Fruit fly (Drosophila melanogaster) whole organism, embryonic: ENCODE results near the gene Ubi-p63E.

Experiments
- Awh ChIP-seq: fragments of 200-800 bp; sonication (Bioruptor generic); IDR thresholded peaks from 2 replicates; pipeline ENCODE4, ENCODE4 v1.3.6; 2022; ENCODE audit warnings: missing biosample characterization, missing genetic modification characterization
- CG10209 ChIP-seq: fragments of 200-800 bp; sonication (Bioruptor generic); optimal IDR thresholded peaks from 3 replicates; lab custom pipeline; 2017; ENCODE audit warnings: missing biosample characterization, mild to moderate bottlenecking, missing genetic modification characterization, missing genetic modification reagents
- CG12769 ChIP-seq: fragments of 200-800 bp; sonication (Bioruptor generic); optimal IDR thresholded peaks from 2 replicates; lab custom pipeline; 2019; ENCODE audit warnings: missing biosample characterization, mild to moderate bottlenecking, missing genetic modification characterization, moderate library complexity
- CG15269 ChIP-seq: fragments of 200-800 bp; sonication (Bioruptor generic); optimal IDR thresholded peaks from 2 replicates; lab custom pipeline; 2018; ENCODE audit warnings: missing biosample characterization, mild to moderate bottlenecking, missing genetic modification characterization, moderate library complexity
- CG17361 ChIP-seq: fragments of 200-800 bp; sonication (Bioruptor generic); IDR thresholded peaks from 3 replicates; pipeline ENCODE4 v1.3.6; 2022; ENCODE audit warnings: missing biosample characterization, missing genetic modification characterization
- CG1792 ChIP-seq: fragments of 200-800 bp; sonication (Bioruptor generic); optimal IDR thresholded peaks from 2 replicates; lab custom pipeline; 2016; ENCODE audit warnings: missing biosample characterization, missing genetic modification characterization
- CG18476 ChIP-seq: fragments of 200-800 bp; sonication (Bioruptor generic); optimal IDR thresholded peaks from 2 replicates; lab custom pipeline; 2016; ENCODE audit warnings: missing biosample characterization, mild to moderate bottlenecking, missing genetic modification characterization
- CG2199 ChIP-seq: fragments of 200-800 bp; sonication (Bioruptor generic); IDR thresholded peaks from 3 replicates; pipeline ENCODE4 v1.3.6; 2022; ENCODE audit warnings: missing biosample characterization, missing genetic modification characterization
- CG2712 ChIP-seq: fragments of 200-800 bp; optimal IDR thresholded peaks from 3 replicates; lab custom pipeline; 2019; ENCODE audit warnings: missing biosample characterization, mild to moderate bottlenecking, missing genetic modification characterization, moderate library complexity
- CG31388 ChIP-seq: fragments of 200-800 bp; sonication (Bioruptor generic); optimal IDR thresholded peaks from 2 replicates; lab custom pipeline; 2016; ENCODE audit warnings: missing biosample characterization, missing genetic modification characterization
- CG7839 ChIP-seq: fragments of 200-800 bp; sonication (Bioruptor generic); optimal IDR thresholded peaks from 3 replicates; lab custom pipeline; 2018; ENCODE audit warnings: missing biosample characterization, mild to moderate bottlenecking, missing genetic modification characterization, moderate library complexity
- CG8765 ChIP-seq: fragments of 200-800 bp; sonication (Bioruptor generic); IDR thresholded peaks from 2 replicates; pipeline ENCODE4 v1.3.6; 2022; ENCODE audit warnings: missing biosample characterization, missing genetic modification characterization
- CG8944 ChIP-seq: fragments of 200-800 bp; sonication (Bioruptor generic); optimal IDR thresholded peaks from 3 replicates; lab custom pipeline; 2016; ENCODE audit warnings: missing biosample characterization, missing genetic modification characterization
- CG9817 ChIP-seq: fragments of 200-800 bp; sonication (Bioruptor generic); optimal IDR thresholded peaks from 2 replicates; lab custom pipeline; 2018; ENCODE audit warnings: missing biosample characterization, mild to moderate bottlenecking, missing genetic modification characterization, moderate library complexity
- CkIIα-i1 ChIP-seq: fragments of 200-800 bp; sonication (Bioruptor generic); IDR thresholded peaks from 2 replicates; pipeline ENCODE4 v1.3.6; 2022; ENCODE audit warnings: missing biosample characterization, missing genetic modification characterization
- CrebB ChIP-seq: fragments of 200-800 bp; sonication (Bioruptor generic); optimal IDR thresholded peaks from 3 replicates; lab custom pipeline; 2018; ENCODE audit warnings: missing biosample characterization, mild to moderate bottlenecking, missing genetic modification characterization
- D19A ChIP-seq: fragments of 200-800 bp; optimal IDR thresholded peaks from 3 replicates; lab custom pipeline; 2019; ENCODE audit warnings: missing biosample characterization, mild to moderate bottlenecking, missing genetic modification characterization, moderate library complexity
- Dp ChIP-seq: fragments of 200-800 bp; sonication (Bioruptor generic); optimal IDR thresholded peaks from 2 replicates; lab custom pipeline; 2018; ENCODE audit warnings: missing biosample characterization, mild to moderate bottlenecking, missing genetic modification characterization, moderate library complexity
- Drgx ChIP-seq: fragments of 200-800 bp; sonication (Bioruptor generic); IDR thresholded peaks from 2 replicates; pipeline ENCODE4 v1.3.6; 2022; ENCODE audit warnings: missing biosample characterization, missing genetic modification characterization
- E2f1 ChIP-seq: fragments of 200-800 bp; sonication (Bioruptor generic); IDR thresholded peaks from 2 replicates; pipeline ENCODE4 v1.3.6; 2022; ENCODE audit warnings: missing biosample characterization, missing genetic modification characterization
- Eip74EF ChIP-seq, 2 experiments: fragments of 200-800 bp in 1 of 2; fragments of >200 bp in 1 of 2; sonication (Bioruptor generic) in 1 of 2; optimal IDR thresholded peaks; 2 replicates each; lab custom pipeline; 2017 to 2019; ENCODE audit warnings: missing biosample characterization in 2 of 2, missing genetic modification characterization in 2 of 2, mild to moderate bottlenecking in 1 of 2, moderate library complexity in 1 of 2
- Elba2 ChIP-seq: fragments of 200-800 bp; sonication (Bioruptor generic); optimal IDR thresholded peaks from 3 replicates; lab custom pipeline; 2016; ENCODE audit warnings: missing biosample characterization, missing genetic modification characterization
- Gsc ChIP-seq: fragments of 200-800 bp; sonication (Bioruptor generic); IDR thresholded peaks from 2 replicates; pipeline ENCODE4 v1.3.6; 2022; ENCODE audit warnings: missing biosample characterization, missing genetic modification characterization
- H15 ChIP-seq: fragments of 200-800 bp; sonication (Bioruptor generic); IDR thresholded peaks from 3 replicates; pipeline ENCODE4 v1.3.6; 2022; ENCODE audit warnings: missing biosample characterization, missing genetic modification characterization
- MBD-R2 ChIP-seq: fragments of 200-800 bp; sonication (Bioruptor generic); IDR thresholded peaks from 2 replicates; pipeline ENCODE4 v1.3.6; 2022; ENCODE audit warnings: missing biosample characterization, missing genetic modification characterization
- abd-A ChIP-seq: fragments of 200-800 bp; sonication (Bioruptor generic); optimal IDR thresholded peaks from 3 replicates; lab custom pipeline; 2019; ENCODE audit warnings: missing biosample characterization, mild to moderate bottlenecking, missing genetic modification characterization, moderate library complexity
- ac ChIP-seq: fragments of 200-800 bp; sonication (Bioruptor generic); optimal IDR thresholded peaks from 3 replicates; lab custom pipeline; 2017; ENCODE audit warnings: missing biosample characterization, mild to moderate bottlenecking, missing genetic modification characterization
- ara ChIP-seq: fragments of 200-800 bp; sonication (Bioruptor generic); IDR thresholded peaks from 2 replicates; pipeline ENCODE4 v1.3.6; 2022; ENCODE audit warnings: missing biosample characterization, missing genetic modification characterization
- ase ChIP-seq: fragments of 200-800 bp; sonication (Bioruptor generic); IDR thresholded peaks from 3 replicates; pipeline ENCODE4 v1.3.6; 2022; ENCODE audit warnings: missing biosample characterization, missing genetic modification characterization
- az2 ChIP-seq: fragments of 200-800 bp; sonication (Bioruptor generic); optimal IDR thresholded peaks from 3 replicates; lab custom pipeline; 2016; ENCODE audit warnings: missing biosample characterization, missing genetic modification characterization
- bab2 ChIP-seq: fragments of 200-800 bp; sonication (Bioruptor generic); optimal IDR thresholded peaks from 2 replicates; lab custom pipeline; 2016; ENCODE audit warnings: missing biosample characterization, missing genetic modification characterization
- chinmo ChIP-seq: fragments of 200-800 bp; sonication (Bioruptor generic); IDR thresholded peaks from 4 replicates; pipeline ENCODE4 v1.3.6; 2022; ENCODE audit warnings: missing biosample characterization, missing genetic modification characterization; ENCODE audit not compliant: partially characterized antibody
- corto ChIP-seq: fragments of 200-800 bp; sonication (Bioruptor generic); optimal IDR thresholded peaks from 2 replicates; lab custom pipeline; 2016; ENCODE audit warnings: missing biosample characterization, mild to moderate bottlenecking, missing genetic modification characterization, moderate library complexity
- crol ChIP-seq: fragments of 200-800 bp; sonication (Bioruptor generic); IDR thresholded peaks from 2 replicates; pipeline ENCODE4 v1.3.6; 2022; ENCODE audit warnings: missing biosample characterization, missing genetic modification characterization
- da ChIP-seq: fragments of 200-800 bp; sonication (Bioruptor generic); optimal IDR thresholded peaks from 2 replicates; lab custom pipeline; 2016; ENCODE audit warnings: missing biosample characterization, missing genetic modification characterization
- dati ChIP-seq: fragments of 200-800 bp; sonication (Bioruptor generic); IDR thresholded peaks from 2 replicates; pipeline ENCODE4 v1.3.6; 2022; ENCODE audit warnings: missing biosample characterization, missing genetic modification characterization
- dmrt99B ChIP-seq: fragments of 200-800 bp; sonication (Bioruptor generic); optimal IDR thresholded peaks from 2 replicates; lab custom pipeline; 2018; ENCODE audit warnings: missing biosample characterization, mild to moderate bottlenecking, missing genetic modification characterization, moderate library complexity
- dpn ChIP-seq, 2 experiments: fragments of 200-800 bp; sonication (Bioruptor generic); optimal IDR thresholded peaks; 3 replicates each; lab custom pipeline; 2016; ENCODE audit warnings: missing biosample characterization in 2 of 2, missing genetic modification characterization in 2 of 2
- ems ChIP-seq: fragments of 200-800 bp; sonication (Bioruptor generic); optimal IDR thresholded peaks from 3 replicates; lab custom pipeline; 2016; ENCODE audit warnings: missing biosample characterization, missing genetic modification characterization
- esg ChIP-seq: fragments of 200-800 bp; sonication (Bioruptor generic); conservative IDR thresholded peaks from 2 replicates; pipeline ENCODE4 v1.3.6; 2022; ENCODE audit warnings: missing biosample characterization, missing genetic modification characterization
- eve ChIP-seq, 2 experiments: fragments of >200 bp; optimal IDR thresholded peaks; 2 replicates each; lab custom pipeline; 2017; ENCODE audit warnings: missing biosample characterization in 2 of 2, missing genetic modification characterization in 2 of 2
- gsb-n ChIP-seq: fragments of 200-800 bp; sonication (Bioruptor generic); optimal IDR thresholded peaks from 3 replicates; lab custom pipeline; 2018; ENCODE audit warnings: missing biosample characterization, mild to moderate bottlenecking, missing genetic modification characterization
- oc ChIP-seq: fragments of 200-800 bp; sonication (Bioruptor generic); optimal IDR thresholded peaks from 2 replicates; lab custom pipeline; 2018; ENCODE audit warnings: missing biosample characterization, mild to moderate bottlenecking, missing genetic modification characterization, moderate library complexity
- onecut ChIP-seq: fragments of 200-800 bp; sonication (Bioruptor generic); IDR thresholded peaks from 2 replicates; pipeline ENCODE4 v1.3.6; 2022; ENCODE audit warnings: missing biosample characterization, missing genetic modification characterization
- otp ChIP-seq: fragments of 200-800 bp; sonication (Bioruptor generic); IDR thresholded peaks from 3 replicates; pipeline ENCODE4, ENCODE4 v1.3.6; 2022; ENCODE audit warnings: missing biosample characterization, missing genetic modification characterization
- prd ChIP-seq, 3 experiments: fragments of >200 bp in 2 of 3; fragments of 200-800 bp in 1 of 3; sonication (Bioruptor generic) in 1 of 3; optimal IDR thresholded peaks in 2 of 3; IDR thresholded peaks in 1 of 3; 2 replicates in 2 of 3; 3 replicates in 1 of 3; pipeline versions ENCODE4 v1.3.6 to Lab custom; 2017 to 2022; ENCODE audit warnings: missing biosample characterization in 1 of 3, missing genetic modification characterization in 1 of 3
- trh ChIP-seq: fragments of 200-800 bp; sonication (Bioruptor generic); optimal IDR thresholded peaks from 2 replicates; lab custom pipeline; 2016; ENCODE audit warnings: missing biosample characterization, missing genetic modification characterization
- twi ChIP-seq: fragments of 200-800 bp; optimal IDR thresholded peaks from 2 replicates; lab custom pipeline; 2019; ENCODE audit warnings: missing biosample characterization, mild to moderate bottlenecking, missing genetic modification characterization, moderate library complexity
- vvl ChIP-seq: fragments of 200-800 bp; sonication (Bioruptor generic); IDR thresholded peaks from 2 replicates; pipeline ENCODE4 v1.3.6; 2022; ENCODE audit warnings: missing biosample characterization, missing genetic modification characterization
- zfh1 ChIP-seq: fragments of 200-800 bp; sonication (Bioruptor generic); IDR thresholded peaks from 3 replicates; pipeline ENCODE4 v1.3.6; 2022; ENCODE audit warnings: missing biosample characterization, missing genetic modification characterization

The Ubi-p63E gene

DNA sequence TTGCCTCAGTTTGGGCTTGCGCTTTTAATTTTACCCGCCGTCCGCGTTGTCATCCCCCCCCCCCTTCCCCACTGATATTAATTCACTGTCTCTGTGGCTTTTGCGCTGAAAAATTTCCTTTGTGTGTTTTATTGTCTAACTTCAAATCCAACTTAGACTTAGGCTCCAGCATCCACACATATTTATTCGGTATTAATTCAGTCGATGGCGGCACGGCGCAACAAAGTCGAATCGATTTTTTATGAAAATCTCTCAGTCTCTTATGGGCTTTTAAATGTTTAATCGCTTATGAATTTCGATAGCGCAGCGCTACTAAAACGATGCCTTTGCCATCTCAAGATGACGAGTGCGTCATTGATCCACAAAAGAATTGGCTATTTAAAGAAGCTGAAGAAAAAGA, 27.0 kb downstream of the Ubi-p63E start:
- TF ChIP-seq corto (GFP tag; lab: Kevin White, UChicago) (no peak), ac (GFP tag; lab: Kevin White, UChicago) (no peak), chinmo (GFP tag; lab: Robert Waterston, UW) (0 out of 4 replicates have a peak, but pooled peaks have one; percentile 60), trh (no peak), onecut (GFP tag; lab: Robert Waterston, UW) (peak; percentile 37), vvl (GFP tag; lab: Robert Waterston, UW) (peak; percentile 55), zfh1 (GFP tag; lab: Robert Waterston, UW) (no peak), CG1792 (no peak), abd-A (tag; lab: Kevin White, UChicago) (peak; percentile 57), E2f1 (GFP tag; lab: Robert Waterston, UW) (no peak), dati (GFP tag; lab: Robert Waterston, UW) (no peak), Dp (GFP tag; lab: Kevin White, UChicago) (no peak), Awh (GFP tag; lab: Robert Waterston, UW) (peak; percentile 67; the same call in 1 of the 2 replicates), eve (GFP tag; optimal IDR thresholded peaks at IDR 0.05; lab: Kevin White, UChicago) (peak in 1 of 2 experiments; percentile 23), ara (GFP tag; lab: Robert Waterston, UW) (no peak), CkIIα-i1 (no peak), otp (GFP tag; lab: Robert Waterston, UW) (no peak), oc (tag; lab: Kevin White, UChicago) (peak; percentile 51), CG12769 (tag; lab: Kevin White, UChicago) (no peak), crol (GFP tag; lab: Robert Waterston, UW) (peak; percentile 49; the same call in 1 of the 2 replicates)

DNA sequence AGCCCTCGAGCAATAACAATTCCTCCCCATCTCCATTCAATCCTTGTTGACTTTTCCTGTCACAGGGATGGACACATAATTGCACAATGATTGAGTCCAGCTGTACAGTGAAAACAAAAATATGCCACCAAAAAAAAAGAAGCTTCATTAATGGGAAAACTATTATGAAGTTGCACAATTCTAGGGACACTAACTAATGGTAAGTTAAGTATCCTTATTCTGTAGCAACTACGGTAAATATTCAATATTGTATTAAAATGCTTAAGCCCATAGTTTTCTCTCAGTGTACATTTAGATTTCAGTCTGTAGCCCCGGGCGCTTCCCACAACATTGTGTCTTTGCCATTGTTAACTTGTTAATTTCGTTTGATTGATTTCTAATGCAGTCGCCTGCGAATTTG, 28.0 kb downstream of the Ubi-p63E start:
- TF ChIP-seq Gsc (GFP tag; lab: Robert Waterston, UW), result no peak
- peak; percentile 27 for TF ChIP-seq bab2
- no peak for TF ChIP-seq CG15269 (tag; lab: Kevin White, UChicago)
- TF ChIP-seq az2 (GFP tag; lab: Kevin White, UChicago), result peak; percentile 59
- 0 out of 3 replicates have a peak, but pooled peaks have one; percentile 23 for TF ChIP-seq ase
- TF ChIP-seq CG10209 (GFP tag; lab: Kevin White, UChicago), result peak; percentile 25
- 0 out of 2 replicates have a peak, but pooled peaks have one; percentile 18 for TF ChIP-seq esg (GFP tag; lab: Robert Waterston, UW)
- TF ChIP-seq H15 (GFP tag; lab: Robert Waterston, UW), result no peak
- no peak for TF ChIP-seq Drgx (GFP tag; lab: Robert Waterston, UW)
- TF ChIP-seq twi (tag; lab: Kevin White, UChicago), result peak; percentile 16
- peak; percentile 69; the same call in 1 of the 2 replicates for TF ChIP-seq CG8765 (GFP tag; lab: Robert Waterston, UW)
- TF ChIP-seq CrebB (tag; lab: Kevin White, UChicago), result no peak
- no peak for TF ChIP-seq MBD-R2 (GFP tag; lab: Robert Waterston, UW)
- TF ChIP-seq ems (GFP tag; lab: Kevin White, UChicago), result peak; percentile 7
- no peak for TF ChIP-seq da (GFP tag; lab: Kevin White, UChicago)
- peak; percentile 21 for TF ChIP-seq CG18476 (GFP tag; lab: Kevin White, UChicago)
- TF ChIP-seq CG9817 (tag; lab: Kevin White, UChicago), result no peak
- peak; percentile 65; the same call in 2 of the 3 replicates for TF ChIP-seq CG17361 (GFP tag; lab: Robert Waterston, UW)
- TF ChIP-seq Elba2 (GFP tag; lab: Kevin White, UChicago), result peak; percentile 4
- TF ChIP-seq CG2712 (tag; lab: Kevin White, UChicago), result peak; percentile 69
- TF ChIP-seq prd (optimal IDR thresholded peaks at IDR 0.05; lab: Kevin White, UChicago), result no peak
- TF ChIP-seq prd (GFP tag; IDR thresholded peaks at IDR 0.05; lab: Robert Waterston, UW), result peak; percentile 70; the same call in 2 of the 3 replicates
- no peak for TF ChIP-seq CG2199 (GFP tag; lab: Robert Waterston, UW)
- TF ChIP-seq gsb-n, result peak; percentile 61
- TF ChIP-seq Eip74EF (GFP tag; optimal IDR thresholded peaks at IDR 0.05; lab: Kevin White, UChicago), result no peak
- peak; percentile 45 for TF ChIP-seq dmrt99B
- peak; percentile 26 for TF ChIP-seq D19A (tag; lab: Kevin White, UChicago)
- TF ChIP-seq CG8944 (GFP tag; lab: Kevin White, UChicago), result no peak
- TF ChIP-seq CG31388 (GFP tag; lab: Kevin White, UChicago), result no peak
- peak in 1 of 2 experiments; percentile 22 for TF ChIP-seq dpn (GFP tag; optimal IDR thresholded peaks at IDR 0.05; lab: Kevin White, UChicago)
- TF ChIP-seq CG7839 (tag; lab: Kevin White, UChicago), result peak; percentile 54
